Fruit fly (Drosophila melanogaster): ENCODE data around the gene CG32259.

dm6 chr3L:4046289-4046688 is 22.9 kb upstream of the CG32259 start, which contains the start of gene CG1136:
- no peak for TF ChIP-seq psq (optimal IDR thresholded peaks at IDR 0.05)
- no peak for TF ChIP-seq usp (GFP tag; optimal IDR thresholded peaks at IDR 0.05)
